Worm (Caenorhabditis elegans) whole organism, mixed stage, embryonic: ENCODE results near the gene mpk-1.

Experiments
- M03D4.4 ChIP-seq: sonication (generic microtip); optimal IDR thresholded peaks from 2 replicates; lab custom pipeline; 2017; ENCODE audit warnings: mild to moderate bottlenecking, missing genetic modification characterization, missing compliant biosample characterization
- bed-3 ChIP-seq: fragments of 200-800 bp; sonication (Bioruptor generic); optimal IDR thresholded peaks from 3 replicates; lab custom pipeline; 2018; ENCODE audit warnings: mild to moderate bottlenecking, missing genetic modification characterization, moderate library complexity, missing compliant biosample characterization
- blmp-1 ChIP-seq: fragments of 150-350 bp; optimal IDR thresholded peaks from 2 replicates; lab custom pipeline; 2014; ENCODE audit warnings: missing biosample characterization, missing genetic modification characterization
- ceh-39 ChIP-seq: fragments of 150-350 bp; optimal IDR thresholded peaks from 2 replicates; lab custom pipeline; 2014; ENCODE audit warnings: missing biosample characterization, missing genetic modification characterization
- ceh-43 ChIP-seq: fragments of 200-800 bp; sonication (Bioruptor generic); optimal IDR thresholded peaks from 2 replicates; lab custom pipeline; 2018; ENCODE audit warnings: mild to moderate bottlenecking, missing genetic modification characterization, moderate library complexity, missing compliant biosample characterization
- ceh-83 ChIP-seq: fragments of 200-800 bp; sonication (Bioruptor generic); optimal IDR thresholded peaks from 2 replicates; lab custom pipeline; 2018; ENCODE audit warnings: mild to moderate bottlenecking, missing genetic modification characterization, missing compliant biosample characterization
- ces-1 ChIP-seq: fragments of 150-350 bp; optimal IDR thresholded peaks from 2 replicates; lab custom pipeline; 2014; ENCODE audit warnings: missing biosample characterization, missing genetic modification reagents, missing genetic modification characterization
- drap-1 ChIP-seq: fragments of 200-800 bp; sonication (Bioruptor generic); optimal IDR thresholded peaks from 3 replicates; lab custom pipeline; 2018; ENCODE audit warnings: mild to moderate bottlenecking, missing genetic modification characterization, missing compliant biosample characterization
- elt-1 ChIP-seq: sonication (generic microtip); optimal IDR thresholded peaks from 2 replicates; lab custom pipeline; 2017; ENCODE audit warnings: missing genetic modification characterization, mild to moderate bottlenecking, missing compliant biosample characterization, antibody characterized with exemption, moderate library complexity, borderline replicate concordance; ENCODE audit not compliant: insufficient read depth
- elt-3 ChIP-seq: fragments of 150-350 bp; optimal IDR thresholded peaks from 2 replicates; lab custom pipeline; 2014; ENCODE audit warnings: missing biosample characterization, missing genetic modification characterization
- flh-1 ChIP-seq: fragments of 200-800 bp; sonication (Bioruptor generic); optimal IDR thresholded peaks from 2 replicates; lab custom pipeline; 2018; ENCODE audit warnings: mild to moderate bottlenecking, missing genetic modification characterization, moderate library complexity, missing compliant biosample characterization
- hlh-1 ChIP-seq: fragments of 150-350 bp; optimal IDR thresholded peaks from 2 replicates; lab custom pipeline; 2014; ENCODE audit warnings: missing biosample characterization, missing genetic modification reagents, missing genetic modification characterization
- lin-32 ChIP-seq: fragments of 200-800 bp; sonication (Bioruptor generic); optimal IDR thresholded peaks from 2 replicates; lab custom pipeline; 2018; ENCODE audit warnings: mild to moderate bottlenecking, missing genetic modification characterization, missing compliant biosample characterization
- lsy-2 ChIP-seq: fragments of 150-350 bp; optimal IDR thresholded peaks from 2 replicates; lab custom pipeline; 2014; ENCODE audit warnings: missing biosample characterization, missing genetic modification characterization
- mab-5 ChIP-seq: fragments of 150-350 bp; optimal IDR thresholded peaks from 2 replicates; lab custom pipeline; 2014; ENCODE audit warnings: missing biosample characterization, missing genetic modification characterization
- mep-1 ChIP-seq: fragments of 150-350 bp; optimal IDR thresholded peaks from 2 replicates; lab custom pipeline; 2017; ENCODE audit warnings: missing biosample characterization, missing genetic modification reagents, missing genetic modification characterization, inconsistent platforms
- mls-2 ChIP-seq: sonication (generic microtip); optimal IDR thresholded peaks from 2 replicates; lab custom pipeline; 2016; ENCODE audit warnings: mild to moderate bottlenecking, missing genetic modification characterization, moderate library complexity, missing compliant biosample characterization
- nhr-12 ChIP-seq: fragments of 150-350 bp; optimal IDR thresholded peaks from 2 replicates; lab custom pipeline; 2014; ENCODE audit warnings: missing biosample characterization, missing genetic modification characterization
- nhr-2 ChIP-seq: fragments of 150-350 bp; optimal IDR thresholded peaks from 2 replicates; lab custom pipeline; 2014; ENCODE audit warnings: missing biosample characterization, missing genetic modification characterization
- nhr-237 ChIP-seq: fragments of 150-350 bp; optimal IDR thresholded peaks from 2 replicates; lab custom pipeline; 2014; ENCODE audit warnings: missing biosample characterization, missing genetic modification characterization
- nhr-28 ChIP-seq: fragments of 150-350 bp; optimal IDR thresholded peaks from 2 replicates; lab custom pipeline; 2014; ENCODE audit warnings: missing biosample characterization, missing genetic modification characterization
- nhr-76 ChIP-seq: sonication (generic microtip); optimal IDR thresholded peaks from 2 replicates; lab custom pipeline; 2017; ENCODE audit warnings: missing biosample characterization, missing genetic modification characterization
- pha-4 ChIP-seq: fragments of 150-350 bp; optimal IDR thresholded peaks from 2 replicates; lab custom pipeline; 2018; ENCODE audit warnings: missing biosample characterization, missing genetic modification reagents, missing genetic modification characterization
- sem-2 ChIP-seq: fragments of 200-800 bp; sonication (Bioruptor generic); optimal IDR thresholded peaks from 2 replicates; lab custom pipeline; 2018; ENCODE audit warnings: mild to moderate bottlenecking, missing genetic modification characterization, missing compliant biosample characterization
- snpc-4 ChIP-seq: fragments of 150-350 bp; optimal IDR thresholded peaks from 2 replicates; lab custom pipeline; 2014; ENCODE audit warnings: missing biosample characterization, missing genetic modification characterization
- sptf-1 ChIP-seq: sonication (generic microtip); optimal IDR thresholded peaks from 2 replicates; lab custom pipeline; 2017; ENCODE audit warnings: mild to moderate bottlenecking, missing genetic modification characterization, moderate library complexity, missing compliant biosample characterization
- unc-120 ChIP-seq: sonication (generic microtip); optimal IDR thresholded peaks from 2 replicates; lab custom pipeline; 2017; ENCODE audit warnings: missing genetic modification characterization, missing compliant biosample characterization; ENCODE audit not compliant: poor library complexity, severe bottlenecking
- unc-39 ChIP-seq: fragments of 150-350 bp; optimal IDR thresholded peaks from 2 replicates; lab custom pipeline; 2014; ENCODE audit warnings: missing biosample characterization, missing genetic modification characterization
- unc-62 ChIP-seq: fragments of 150-350 bp; optimal IDR thresholded peaks from 2 replicates; lab custom pipeline; 2014; ENCODE audit warnings: missing biosample characterization, missing genetic modification reagents, missing genetic modification characterization
- zip-8 ChIP-seq: fragments of 150-350 bp; optimal IDR thresholded peaks from 2 replicates; lab custom pipeline; 2014; ENCODE audit warnings: missing biosample characterization, missing genetic modification characterization

Gene mpk-1

ce11 chrIII:4247571-4247970 is 19.7 kb upstream of the mpk-1 start, which contains the start of gene Y44F5A.1:
Gene Y44F5A.1, minus strand, starts transcription at chrIII:4247671.
- TF ChIP-seq nhr-76 (tag; lab: Kevin White, UChicago), result no peak
- no peak for TF ChIP-seq sptf-1 (tag; lab: Kevin White, UChicago)
- TF ChIP-seq unc-39 (tag; lab: Kevin White, UChicago), result no peak
- no peak for TF ChIP-seq lin-32 (GFP tag; lab: Kevin White, UChicago)
- no peak for TF ChIP-seq nhr-28 (tag; lab: Kevin White, UChicago)
- no peak for TF ChIP-seq nhr-237 (tag; lab: Kevin White, UChicago)
- no peak for TF ChIP-seq ceh-83 (GFP tag; lab: Kevin White, UChicago)
- no peak for TF ChIP-seq lsy-2
- TF ChIP-seq ces-1 (GFP tag; lab: Kevin White, UChicago), result no peak
- no peak for TF ChIP-seq drap-1 (GFP tag; lab: Kevin White, UChicago)
- TF ChIP-seq nhr-12 (tag; lab: Kevin White, UChicago), result no peak

ce11 chrIII:4244285-4244684 is 16.4 kb upstream of the mpk-1 start, which contains the start of gene zhit-2:
Gene zhit-2, minus strand, starts transcription at chrIII:4244385.
- TF ChIP-seq ceh-83 (GFP tag; lab: Kevin White, UChicago) (no peak), mab-5 (no peak), unc-39 (tag; lab: Kevin White, UChicago) (no peak), mep-1 (tag; lab: Kevin White, UChicago) (no peak), lin-32 (GFP tag; lab: Kevin White, UChicago) (no peak), elt-3 (tag; lab: Kevin White, UChicago) (no peak), ceh-43 (GFP tag; lab: Kevin White, UChicago) (no peak), nhr-237 (tag; lab: Kevin White, UChicago) (no peak), unc-120 (tag; lab: Kevin White, UChicago) (no peak), bed-3 (no peak), M03D4.4 (no peak), nhr-28 (tag; lab: Kevin White, UChicago) (no peak), nhr-2 (no peak), lsy-2 (no peak), snpc-4 (tag; lab: Kevin White, UChicago) (no peak)

ce11 chrIII:4243461-4243860 is 15.6 kb upstream of the mpk-1 start, which contains the start of gene mrpl-21:
Gene mrpl-21, minus strand, starts transcription at chrIII:4243561.
- TF ChIP-seq ceh-39 (tag; lab: Kevin White, UChicago), result no peak
- TF ChIP-seq sptf-1 (tag; lab: Kevin White, UChicago), result no peak
- no peak for TF ChIP-seq lin-32 (GFP tag; lab: Kevin White, UChicago)
- TF ChIP-seq hlh-1 (tag; lab: Kevin White, UChicago), result no peak
- TF ChIP-seq blmp-1 (tag; lab: Kevin White, UChicago), result no peak
- no peak for TF ChIP-seq unc-62 (GFP tag; lab: Kevin White, UChicago)
- no peak for TF ChIP-seq bed-3

- TF ChIP-seq sptf-1 (tag; lab: Kevin White, UChicago) (no peak), unc-39 (tag; lab: Kevin White, UChicago) (no peak), lin-32 (GFP tag; lab: Kevin White, UChicago) (no peak), ces-1 (GFP tag; lab: Kevin White, UChicago) (no peak), pha-4 (tag; lab: Kevin White, UChicago) (no peak), zip-8 (tag; lab: Kevin White, UChicago) (peak; percentile 60), flh-1 (GFP tag; lab: Kevin White, UChicago) (no peak), drap-1 (GFP tag; lab: Kevin White, UChicago) (no peak)
- TF ChIP-seq, all 35 proteins: peak for 1
Measured at ce11 chrIII:4242225-4242862, 14.4 kb upstream of the mpk-1 start, which contains the start of gene F43C1.7. Gene F43C1.7, minus strand, starts transcription at chrIII:4242575.

- no peak for TF ChIP-seq mep-1 (tag; lab: Kevin White, UChicago)
- peak; percentile 54 for TF ChIP-seq elt-1 (tag; lab: Kevin White, UChicago)
Measured at ce11 chrIII:4241181-4241580, 13.3 kb upstream of the mpk-1 start.

- TF ChIP-seq blmp-1 (tag; lab: Kevin White, UChicago), result no peak
- TF ChIP-seq lin-32 (GFP tag; lab: Kevin White, UChicago), result no peak
- TF ChIP-seq flh-1 (GFP tag; lab: Kevin White, UChicago), result no peak
- no peak for TF ChIP-seq mab-5
- TF ChIP-seq mep-1 (tag; lab: Kevin White, UChicago), result no peak
- TF ChIP-seq nhr-237 (tag; lab: Kevin White, UChicago), result no peak
- TF ChIP-seq nhr-76 (tag; lab: Kevin White, UChicago), result no peak
- no peak for TF ChIP-seq lsy-2
- TF ChIP-seq unc-39 (tag; lab: Kevin White, UChicago), result no peak
- TF ChIP-seq drap-1 (GFP tag; lab: Kevin White, UChicago), result no peak
- no peak for TF ChIP-seq sem-2 (GFP tag; lab: Kevin White, UChicago)
- no peak for TF ChIP-seq sptf-1 (tag; lab: Kevin White, UChicago)
- no peak for TF ChIP-seq mls-2 (tag; lab: Kevin White, UChicago)
- no peak for TF ChIP-seq nhr-2
- TF ChIP-seq M03D4.4, result no peak
- TF ChIP-seq hlh-1 (tag; lab: Kevin White, UChicago), result no peak
Measured at ce11 chrIII:4240126-4240525, 12.2 kb upstream of the mpk-1 start.
